Fruit fly (Drosophila melanogaster) whole organism, prepupa: ENCODE data around the gene spn-B.
A peak's percentile ranks its signal among the peaks of the same experiment; 100 is the strongest.

Experiments
- CG11762 ChIP-seq: fragments of 200-800 bp; sonication (Bioruptor generic); optimal IDR thresholded peaks from 3 replicates; lab custom pipeline; 2016; ENCODE audit warnings: missing biosample characterization, missing genetic modification characterization; ENCODE audit not compliant: insufficient read depth
- CG6808 ChIP-seq: fragments of 200-800 bp; sonication (Bioruptor generic); optimal IDR thresholded peaks from 3 replicates; lab custom pipeline; 2017; ENCODE audit warnings: missing biosample characterization, missing genetic modification characterization, mild to moderate bottlenecking, moderate library complexity, missing genetic modification reagents
- acj6 ChIP-seq: fragments of 200-800 bp; sonication (Bioruptor generic); optimal IDR thresholded peaks from 3 replicates; lab custom pipeline; 2016; ENCODE audit warnings: missing biosample characterization, missing genetic modification characterization
- esn ChIP-seq: fragments of 200-800 bp; sonication (Bioruptor generic); optimal IDR thresholded peaks from 2 replicates; lab custom pipeline; 2016; ENCODE audit warnings: missing biosample characterization, mild to moderate bottlenecking, missing genetic modification characterization, moderate library complexity
- spab ChIP-seq: fragments of 200-800 bp; sonication (Bioruptor generic); optimal IDR thresholded peaks from 2 replicates; lab custom pipeline; 2017; ENCODE audit warnings: missing biosample characterization, mild to moderate bottlenecking, missing genetic modification characterization, missing genetic modification reagents
- topi ChIP-seq: fragments of 200-800 bp; sonication (Bioruptor generic); optimal IDR thresholded peaks from 3 replicates; lab custom pipeline; 2016; ENCODE audit warnings: missing biosample characterization, missing genetic modification characterization

DNA sequence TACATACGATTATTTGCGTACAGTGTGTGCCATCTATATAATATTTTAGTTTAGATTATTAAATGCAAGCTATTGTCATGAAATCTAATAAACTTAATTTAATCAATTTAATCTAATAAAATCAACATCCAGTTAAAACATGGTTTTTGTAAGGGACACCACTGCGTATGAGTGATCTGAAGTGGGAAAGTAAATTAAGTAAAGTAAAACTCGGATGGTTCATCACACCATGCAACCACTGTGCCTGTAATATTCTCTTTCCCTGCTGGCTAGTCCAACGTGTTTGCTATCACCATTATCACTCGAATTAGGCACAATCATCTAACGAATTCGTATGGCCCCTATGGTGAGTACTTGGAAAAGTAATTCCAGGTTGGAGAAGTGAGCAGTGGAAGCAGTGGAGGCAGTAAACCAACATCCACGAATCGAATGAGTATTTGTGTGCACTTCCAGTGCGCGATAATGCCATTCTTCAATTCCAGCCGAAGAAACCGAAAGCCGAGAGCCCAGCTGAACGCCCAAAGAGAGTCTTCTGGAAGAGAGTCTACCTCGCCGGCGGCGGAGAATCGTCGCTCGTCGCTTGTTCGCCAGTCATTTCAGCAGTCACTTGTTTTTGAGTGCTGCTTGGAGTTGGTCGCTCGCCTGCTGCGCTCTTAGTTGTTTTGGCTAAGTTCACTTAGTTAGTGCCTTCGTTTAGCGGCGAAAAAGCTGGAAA, 39.0 kb upstream of the spn-B start, which contains the start of gene red:
- TF ChIP-seq spab (GFP tag; lab: Kevin White, UChicago) (no peak), topi (GFP tag; lab: Kevin White, UChicago) (no peak), CG6808 (peak; percentile 0), CG11762 (GFP tag; lab: Kevin White, UChicago) (no peak), esn (GFP tag; lab: Kevin White, UChicago) (peak; percentile 23), acj6 (GFP tag; lab: Kevin White, UChicago) (peak; percentile 44)
